Worm (Caenorhabditis elegans): ENCODE measurements around the gene dnj-9.
"Not testable (repeated sequence)": the region's sequence is repeated elsewhere in the genome, so short reads cannot be mapped to it uniquely, and the experiment has no call there.

Gene dnj-9

ce11 chrII:4851594-4852106 is at the start of gene dnj-9:
dnj-9 (plus strand) TSS chrII:4852056.
- TF ChIP-seq unc-62 (GFP tag; optimal IDR thresholded peaks at IDR 0.05), result no peak

ce11 chrII:4802917-4803316 is 48.9 kb upstream of the dnj-9 start:
- no peak for TF ChIP-seq unc-62 (GFP tag; optimal IDR thresholded peaks at IDR 0.05)

- TF ChIP-seq unc-62 (GFP tag; optimal IDR thresholded peaks at IDR 0.05), result no peak
Observed at ce11 chrII:4805799-4806198, 46.1 kb upstream of the dnj-9 start.

ce11 chrII:4806261-4806660 is 45.6 kb upstream of the dnj-9 start:
- no peak for TF ChIP-seq unc-62 (GFP tag; optimal IDR thresholded peaks at IDR 0.05)

ce11 chrII:4806726-4807125 is 45.1 kb upstream of the dnj-9 start:
- no peak for TF ChIP-seq unc-62 (GFP tag; optimal IDR thresholded peaks at IDR 0.05)

ce11 chrII:4811986-4812385 is 39.9 kb upstream of the dnj-9 start, which contains the start of gene rig-6:
rig-6 (minus strand) TSS chrII:4812086.
- no peak for TF ChIP-seq unc-62 (GFP tag; optimal IDR thresholded peaks at IDR 0.05)

- TF ChIP-seq unc-62 (GFP tag; optimal IDR thresholded peaks at IDR 0.05), result no peak
Observed at ce11 chrII:4815356-4815755, 36.5 kb upstream of the dnj-9 start.

- no peak for TF ChIP-seq unc-62 (GFP tag; optimal IDR thresholded peaks at IDR 0.05)
Observed at ce11 chrII:4818780-4819179, 33.1 kb upstream of the dnj-9 start.

- TF ChIP-seq unc-62 (GFP tag; optimal IDR thresholded peaks at IDR 0.05), result no peak
Observed at ce11 chrII:4821739-4822138, 30.1 kb upstream of the dnj-9 start, which contains the start of gene lact-5. lact-5 (minus strand) TSS chrII:4821739.

ce11 chrII:4822610-4823009 is 29.2 kb upstream of the dnj-9 start:
- TF ChIP-seq unc-62 (GFP tag; optimal IDR thresholded peaks at IDR 0.05), result no peak

ce11 chrII:4825133-4825532 is 26.7 kb upstream of the dnj-9 start, which contains the start of the genes C33F10.8 and msp-40:
C33F10.8 (minus strand) TSS chrII:4825233.
msp-40 (plus strand) TSS chrII:4825414.
- not testable (repeated sequence) for TF ChIP-seq unc-62 (GFP tag; optimal IDR thresholded peaks at IDR 0.05)

- no peak for TF ChIP-seq unc-62 (GFP tag; optimal IDR thresholded peaks at IDR 0.05)
Observed at ce11 chrII:4827734-4828609, 23.9 kb upstream of the dnj-9 start, which contains the start of the genes fbxb-88 and tbck-1. fbxb-88 (minus strand) TSS chrII:4827884. tbck-1 (plus strand) TSS chrII:4828559.

- no peak for TF ChIP-seq unc-62 (GFP tag; optimal IDR thresholded peaks at IDR 0.05)
Observed at ce11 chrII:4834761-4835160, 17.1 kb upstream of the dnj-9 start, which contains the start of the genes C33F10.11 and C33F10.1. C33F10.11 (minus strand) TSS chrII:4834861. C33F10.1 (plus strand) TSS chrII:4835023.

ce11 chrII:4837659-4838058 is 14.2 kb upstream of the dnj-9 start, which contains the start of gene C33F10.12:
C33F10.12 (minus strand) TSS chrII:4837759.
- TF ChIP-seq unc-62 (GFP tag; optimal IDR thresholded peaks at IDR 0.05), result no peak

ce11 chrII:4842143-4842658 is 9.7 kb upstream of the dnj-9 start, which contains the start of the genes T23B7.2 and nspd-4:
T23B7.2 (minus strand) TSS chrII:4842243.
nspd-4 (plus strand) TSS chrII:4842608.
- TF ChIP-seq unc-62 (GFP tag; optimal IDR thresholded peaks at IDR 0.05), result not testable (repeated sequence)

ce11 chrII:4849885-4850284 is 2.0 kb upstream of the dnj-9 start, which contains the start of gene T23B7.3:
T23B7.3 (plus strand) TSS chrII:4850185.
- no peak for TF ChIP-seq unc-62 (GFP tag; optimal IDR thresholded peaks at IDR 0.05)

Measured in whole organism, dauer.